Worm (Caenorhabditis elegans) whole organism, early embryonic: ENCODE data around the gene marc-5.

Experiments used
- B0310.2 ChIP-seq: sonication (generic microtip); optimal IDR thresholded peaks from 2 replicates; lab custom pipeline; 2016; ENCODE audit warnings: mild to moderate bottlenecking, missing genetic modification characterization, missing compliant biosample characterization
- F13C5.2 ChIP-seq: sonication (generic microtip); optimal IDR thresholded peaks from 2 replicates; lab custom pipeline; 2017; ENCODE audit warnings: mild to moderate bottlenecking, missing genetic modification characterization, inconsistent platforms, missing compliant biosample characterization
- aly-1 ChIP-seq: sonication (generic microtip); optimal IDR thresholded peaks from 2 replicates; lab custom pipeline; 2016; ENCODE audit warnings: missing genetic modification characterization, missing compliant biosample characterization
- ama-1 ChIP-seq: fragments of 150-350 bp; optimal IDR thresholded peaks from 2 replicates; lab custom pipeline; 2014
- ceh-13 ChIP-seq: fragments of 200-800 bp; sonication (Bioruptor generic); optimal IDR thresholded peaks from 2 replicates; lab custom pipeline; 2018; ENCODE audit warnings: mild to moderate bottlenecking, missing genetic modification characterization, missing compliant biosample characterization
- ceh-36 ChIP-seq: sonication (generic microtip); optimal IDR thresholded peaks from 2 replicates; lab custom pipeline; 2016; ENCODE audit warnings: missing genetic modification characterization, inconsistent platforms, missing compliant biosample characterization
- ets-7 ChIP-seq: sonication (generic microtip); optimal IDR thresholded peaks from 2 replicates; lab custom pipeline; 2016; ENCODE audit warnings: missing genotype, missing genetic modification characterization, missing compliant biosample characterization
- flt-1 ChIP-seq: fragments of 200-800 bp; sonication (Bioruptor generic); IDR thresholded peaks from 2 replicates; pipeline ENCODE4 v1.3.6; 2022; ENCODE audit warnings: missing genetic modification characterization, missing compliant biosample characterization
- hmbx-1 ChIP-seq: sonication (generic microtip); optimal IDR thresholded peaks from 2 replicates; lab custom pipeline; 2016; ENCODE audit warnings: mild to moderate bottlenecking, missing genetic modification characterization, missing compliant biosample characterization
- hmg-4 ChIP-seq: fragments of 200-800 bp; sonication (Bioruptor generic); optimal IDR thresholded peaks from 2 replicates; lab custom pipeline; 2018; ENCODE audit warnings: mild to moderate bottlenecking, missing genetic modification characterization, missing compliant biosample characterization
- hnd-1 ChIP-seq: sonication (generic microtip); optimal IDR thresholded peaks from 2 replicates; lab custom pipeline; 2016; ENCODE audit warnings: missing genetic modification characterization, missing compliant biosample characterization
- pes-1 ChIP-seq: fragments of 200-800 bp; sonication (Bioruptor generic); IDR thresholded peaks from 2 replicates; pipeline ENCODE4 v1.3.6; 2022; ENCODE audit warnings: missing genetic modification reagents, missing genetic modification characterization, missing compliant biosample characterization
- scrt-1 ChIP-seq: fragments of 200-800 bp; sonication (Bioruptor generic); IDR thresholded peaks from 2 replicates; pipeline ENCODE4 v1.3.6; 2022; ENCODE audit warnings: missing genetic modification characterization, missing compliant biosample characterization
- sea-1 ChIP-seq: fragments of 200-800 bp; sonication (Bioruptor generic); conservative IDR thresholded peaks from 2 replicates; pipeline ENCODE4 v1.3.6; 2022; ENCODE audit warnings: missing genetic modification characterization, missing compliant biosample characterization
- tbx-11 ChIP-seq: fragments of 200-800 bp; sonication (Bioruptor generic); IDR thresholded peaks from 2 replicates; pipeline ENCODE4 v1.3.6; 2022; ENCODE audit warnings: missing genetic modification characterization, missing compliant biosample characterization
- tbx-37 ChIP-seq: fragments of 200-800 bp; sonication (Bioruptor generic); conservative IDR thresholded peaks from 2 replicates; pipeline ENCODE4 v1.3.6; 2022; ENCODE audit warnings: missing genetic modification reagents, missing genetic modification characterization, missing compliant biosample characterization
- tra-4 ChIP-seq: sonication (generic microtip); optimal IDR thresholded peaks from 2 replicates; lab custom pipeline; 2017; ENCODE audit warnings: missing genetic modification characterization, missing compliant biosample characterization

Gene marc-5

ce11 chrII:12410107-12410506, 30.8 kb upstream of the marc-5 start, which contains the start of gene F57G9.3:
Gene F57G9.3, minus strand, starts transcription at chrII:12410207.
- no peak for TF ChIP-seq tbx-11 (GFP tag; lab: Robert Waterston, UW)
- no peak for TF ChIP-seq hnd-1 (tag; lab: Kevin White, UChicago)
- TF ChIP-seq ceh-36 (tag; lab: Kevin White, UChicago) = no peak
- TF ChIP-seq aly-1 (tag; lab: Kevin White, UChicago) = no peak
- no peak for TF ChIP-seq sea-1
- no peak for TF ChIP-seq flt-1 (GFP tag; lab: Robert Waterston, UW)
- TF ChIP-seq hmg-4 = no peak
- no peak for TF ChIP-seq tbx-37 (GFP tag; lab: Robert Waterston, UW)
- no peak for TF ChIP-seq scrt-1 (GFP tag; lab: Robert Waterston, UW)
- TF ChIP-seq F13C5.2 (tag; lab: Kevin White, UChicago) = no peak
- no peak for TF ChIP-seq ama-1 (lab: Kevin White, UChicago)
- no peak for TF ChIP-seq hmbx-1
- TF ChIP-seq ceh-13 (GFP tag; lab: Kevin White, UChicago) = no peak

DNA sequence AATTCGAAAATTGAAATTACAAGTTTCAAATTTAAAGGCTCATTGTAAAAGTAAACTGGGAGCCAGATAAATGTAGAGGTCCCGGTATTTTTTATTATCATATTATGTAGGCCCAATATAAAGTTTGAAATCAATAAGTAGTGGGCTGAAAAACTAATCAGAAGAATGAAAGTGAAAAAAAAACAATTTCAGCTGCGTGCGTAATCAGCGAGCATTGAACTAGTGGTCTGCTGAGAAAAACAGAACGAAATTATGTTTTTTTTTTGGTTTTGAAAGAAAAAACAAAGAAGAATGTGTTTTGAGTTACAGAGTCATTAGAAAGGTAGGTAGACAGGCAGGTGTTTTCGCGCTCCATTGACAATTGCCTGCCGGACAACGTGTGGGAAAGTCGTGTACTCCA, 29.4 kb upstream of the marc-5 start, which contains the start of gene sre-31:
Gene sre-31 (minus strand): TSS at position 101 of the 400 bp plus-strand sequence.
- TF ChIP-seq F13C5.2 (tag; lab: Kevin White, UChicago) (no peak), flt-1 (GFP tag; lab: Robert Waterston, UW) (no peak)

DNA sequence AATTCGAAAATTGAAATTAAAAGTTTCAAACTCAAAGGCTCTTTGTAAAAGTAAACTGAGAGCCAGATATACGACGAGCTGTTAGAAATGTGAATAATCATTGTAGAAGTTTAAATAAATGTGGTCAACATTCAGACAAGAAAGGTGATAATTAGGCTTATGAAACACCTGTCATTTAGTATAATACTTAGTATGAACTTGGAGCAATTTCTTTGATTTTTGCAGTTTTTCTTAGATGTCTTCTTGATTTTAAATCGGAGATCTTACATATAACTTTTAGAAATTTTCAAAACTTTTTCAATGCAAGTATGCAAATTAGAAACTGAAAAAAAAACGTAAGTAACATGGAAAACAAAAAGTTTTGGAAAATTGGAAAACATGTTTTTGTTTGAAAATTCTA, 27.1 kb upstream of the marc-5 start, which contains the start of gene sre-30:
Gene sre-30 (minus strand): TSS at position 101 of the 400 bp plus-strand sequence.
- no peak for TF ChIP-seq tra-4 (tag; lab: Kevin White, UChicago)
- TF ChIP-seq pes-1 = no peak
- TF ChIP-seq ceh-13 (GFP tag; lab: Kevin White, UChicago) = no peak
- TF ChIP-seq ama-1 (lab: Kevin White, UChicago) = no peak
- no peak for TF ChIP-seq ceh-36 (tag; lab: Kevin White, UChicago)
- TF ChIP-seq hnd-1 (tag; lab: Kevin White, UChicago) = no peak
- TF ChIP-seq tbx-37 (GFP tag; lab: Robert Waterston, UW) = no peak
- TF ChIP-seq ets-7 (tag; lab: Kevin White, UChicago) = no peak
- no peak for TF ChIP-seq flt-1 (GFP tag; lab: Robert Waterston, UW)
- no peak for TF ChIP-seq F13C5.2 (tag; lab: Kevin White, UChicago)
- TF ChIP-seq hmg-4 = no peak
- no peak for TF ChIP-seq scrt-1 (GFP tag; lab: Robert Waterston, UW)
- no peak for TF ChIP-seq B0310.2 (tag; lab: Kevin White, UChicago)

ce11 chrII:12401791-12402190, 22.5 kb upstream of the marc-5 start, which contains the start of gene sre-29:
Gene sre-29, minus strand, starts transcription at chrII:12401891.
- TF ChIP-seq hnd-1 (tag; lab: Kevin White, UChicago) (no peak), tbx-37 (GFP tag; lab: Robert Waterston, UW) (no peak), tbx-11 (GFP tag; lab: Robert Waterston, UW) (no peak), pes-1 (no peak), F13C5.2 (tag; lab: Kevin White, UChicago) (no peak), hmbx-1 (no peak), ceh-36 (tag; lab: Kevin White, UChicago) (no peak), ceh-13 (GFP tag; lab: Kevin White, UChicago) (no peak), B0310.2 (tag; lab: Kevin White, UChicago) (no peak), ets-7 (tag; lab: Kevin White, UChicago) (no peak), aly-1 (tag; lab: Kevin White, UChicago) (no peak), sea-1 (no peak), hmg-4 (no peak), scrt-1 (GFP tag; lab: Robert Waterston, UW) (no peak), tra-4 (tag; lab: Kevin White, UChicago) (no peak), flt-1 (GFP tag; lab: Robert Waterston, UW) (no peak), ama-1 (lab: Kevin White, UChicago) (no peak)

DNA sequence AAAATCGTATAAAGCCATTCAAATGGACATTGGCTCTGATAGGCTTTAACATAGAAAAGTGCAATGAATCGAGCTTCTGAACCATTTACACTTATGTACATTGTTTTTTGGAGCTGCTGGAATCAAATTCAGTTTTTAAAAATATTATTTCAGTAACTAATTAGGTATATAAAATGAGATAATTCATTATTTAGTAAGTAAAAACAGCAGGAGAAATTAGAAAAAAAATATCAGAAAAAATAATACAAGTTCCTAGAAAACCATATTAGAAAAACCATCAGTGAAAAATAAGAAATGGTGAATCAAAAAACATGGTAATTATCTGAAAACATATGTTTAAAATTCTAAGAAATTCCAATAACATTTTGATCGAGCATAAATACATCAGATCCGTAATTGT, 18.3 kb upstream of the marc-5 start, which contains the start of gene F57G9.7:
Gene F57G9.7 (minus strand): TSS at position 101 of the 400 bp plus-strand sequence.
- no peak for TF ChIP-seq ama-1 (lab: Kevin White, UChicago)
- TF ChIP-seq tbx-11 (GFP tag; lab: Robert Waterston, UW) = no peak
- TF ChIP-seq flt-1 (GFP tag; lab: Robert Waterston, UW) = no peak

- no peak for TF ChIP-seq aly-1 (tag; lab: Kevin White, UChicago)
- no peak for TF ChIP-seq hmbx-1
- TF ChIP-seq sea-1 = no peak
- TF ChIP-seq ets-7 (tag; lab: Kevin White, UChicago) = no peak
- TF ChIP-seq ceh-13 (GFP tag; lab: Kevin White, UChicago) = no peak
- no peak for TF ChIP-seq tra-4 (tag; lab: Kevin White, UChicago)
- TF ChIP-seq F13C5.2 (tag; lab: Kevin White, UChicago) = no peak
- TF ChIP-seq hmg-4 = no peak
Measured at ce11 chrII:12394138-12394537, 14.8 kb upstream of the marc-5 start.

ce11 chrII:12393690-12394089, 14.4 kb upstream of the marc-5 start, which contains the start of gene Y57A10B.7:
Gene Y57A10B.7, minus strand, starts transcription at chrII:12393790.
- no peak for TF ChIP-seq B0310.2 (tag; lab: Kevin White, UChicago)
- TF ChIP-seq tra-4 (tag; lab: Kevin White, UChicago) = no peak
- no peak for TF ChIP-seq hmg-4
- TF ChIP-seq flt-1 (GFP tag; lab: Robert Waterston, UW) = no peak
- no peak for TF ChIP-seq scrt-1 (GFP tag; lab: Robert Waterston, UW)

ce11 chrII:12389783-12390182, 10.5 kb upstream of the marc-5 start, which contains the start of gene Y57A10B.6:
Gene Y57A10B.6, plus strand, starts transcription at chrII:12390083.
- TF ChIP-seq ceh-36 (tag; lab: Kevin White, UChicago) (no peak), hmbx-1 (no peak), B0310.2 (tag; lab: Kevin White, UChicago) (no peak), flt-1 (GFP tag; lab: Robert Waterston, UW) (no peak)
